Worm (Caenorhabditis elegans) whole organism, L1 larva: Measurements from ENCODE around the gene nhr-72.

Source experiments
- C04F5.9 ChIP-seq: sonication (generic microtip); optimal IDR thresholded peaks from 2 replicates; lab custom pipeline; 2016; ENCODE audit warnings: missing genetic modification characterization, missing compliant biosample characterization
- C34B4.2 ChIP-seq: sonication (generic microtip); optimal IDR thresholded peaks from 2 replicates; lab custom pipeline; 2017; ENCODE audit warnings: mild to moderate bottlenecking, missing genetic modification characterization, missing compliant biosample characterization
- Y116A8C.19 ChIP-seq: sonication (generic microtip); optimal IDR thresholded peaks from 2 replicates; lab custom pipeline; 2016; ENCODE audit warnings: missing compliant biosample characterization, missing genetic modification characterization, borderline replicate concordance
- aha-1 ChIP-seq: fragments of 150-350 bp; optimal IDR thresholded peaks from 2 replicates; lab custom pipeline; 2014; ENCODE audit warnings: missing biosample characterization, missing genetic modification characterization
- aly-2 ChIP-seq: fragments of 150-350 bp; optimal IDR thresholded peaks from 2 replicates; lab custom pipeline; 2014; ENCODE audit warnings: missing biosample characterization, missing genetic modification characterization
- ama-1 ChIP-seq: fragments of 150-350 bp; optimal IDR thresholded peaks from 2 replicates; lab custom pipeline; 2014
- blmp-1 ChIP-seq: fragments of 150-350 bp; optimal IDR thresholded peaks from 2 replicates; lab custom pipeline; 2014; ENCODE audit warnings: missing biosample characterization, missing genetic modification characterization
- ceh-63 ChIP-seq: fragments of 200-800 bp; sonication (Bioruptor generic); optimal IDR thresholded peaks from 2 replicates; lab custom pipeline; 2018; ENCODE audit warnings: mild to moderate bottlenecking, missing genetic modification characterization, missing compliant biosample characterization
- ceh-82 ChIP-seq, 3 experiments: fragments of 150-350 bp in 1 of 3; sonication (generic microtip) in 2 of 3; optimal IDR thresholded peaks; 2 replicates each; lab custom pipeline; 2014 to 2017; ENCODE audit warnings: missing biosample characterization in 3 of 3, missing genetic modification characterization in 3 of 3
- ceh-88 ChIP-seq: fragments of 200-800 bp; sonication (Bioruptor generic); IDR thresholded peaks from 2 replicates; pipeline ENCODE4 v1.3.6; 2022; ENCODE audit warnings: missing genetic modification characterization, missing compliant biosample characterization
- ces-1 ChIP-seq: fragments of 150-350 bp; optimal IDR thresholded peaks from 2 replicates; lab custom pipeline; 2014; ENCODE audit warnings: missing biosample characterization, missing genetic modification reagents, missing genetic modification characterization
- dpl-1 ChIP-seq, 3 experiments: fragments of 150-350 bp in 2 of 3; sonication (generic microtip) in 1 of 3; optimal IDR thresholded peaks; 2 replicates each; lab custom pipeline; 2014 to 2017; ENCODE audit warnings: missing biosample characterization in 3 of 3, missing genetic modification characterization in 3 of 3, missing genetic modification reagents in 3 of 3
- efl-1 ChIP-seq, 4 experiments: fragments of 150-350 bp; optimal IDR thresholded peaks in 3 of 4; peaks in 1 of 4; 1 replicate in 1 of 4; 2 replicates in 3 of 4; lab custom pipeline; 2014; ENCODE audit warnings: missing biosample characterization in 2 of 4, missing genetic modification characterization in 2 of 4, missing genetic modification reagents in 2 of 4
- fkh-10 ChIP-seq: sonication (generic microtip); optimal IDR thresholded peaks from 2 replicates; lab custom pipeline; 2017; ENCODE audit warnings: missing biosample characterization, missing genetic modification reagents, missing genetic modification characterization
- fos-1 ChIP-seq: fragments of 150-350 bp; optimal IDR thresholded peaks from 2 replicates; lab custom pipeline; 2014; ENCODE audit warnings: missing biosample characterization, missing genetic modification characterization
- hlh-17 ChIP-seq: fragments of 200-800 bp; sonication (Bioruptor generic); optimal IDR thresholded peaks from 2 replicates; lab custom pipeline; 2018; ENCODE audit warnings: missing genetic modification characterization, mild to moderate bottlenecking, missing compliant biosample characterization, moderate library complexity, borderline replicate concordance
- isw-1 ChIP-seq: fragments of 200-800 bp; sonication (Bioruptor generic); IDR thresholded peaks from 2 replicates; pipeline ENCODE4 v1.3.6; 2022; ENCODE audit warnings: missing genetic modification characterization, missing compliant biosample characterization
- jun-1 ChIP-seq: fragments of 150-350 bp; optimal IDR thresholded peaks from 2 replicates; lab custom pipeline; 2014; ENCODE audit warnings: missing biosample characterization, missing genetic modification reagents, missing genetic modification characterization
- lin-14 ChIP-seq: fragments of 200-800 bp; sonication (Bioruptor generic); optimal IDR thresholded peaks from 2 replicates; lab custom pipeline; 2018; ENCODE audit warnings: mild to moderate bottlenecking, missing genetic modification characterization, moderate library complexity, missing compliant biosample characterization
- lir-3 ChIP-seq: sonication (generic microtip); optimal IDR thresholded peaks from 2 replicates; lab custom pipeline; 2016; ENCODE audit warnings: mild to moderate bottlenecking, missing genetic modification characterization, moderate library complexity, missing compliant biosample characterization; ENCODE audit not compliant: poor library complexity
- mab-9 ChIP-seq: fragments of 200-800 bp; sonication (Bioruptor generic); IDR thresholded peaks from 2 replicates; pipeline ENCODE4 v1.3.6; 2022; ENCODE audit warnings: missing genetic modification reagents, missing genetic modification characterization, missing compliant biosample characterization
- mdl-1 ChIP-seq, 2 experiments: fragments of 150-350 bp; optimal IDR thresholded peaks; 2 replicates each; lab custom pipeline; 2014 to 2017; ENCODE audit warnings: missing biosample characterization in 2 of 2, missing genetic modification characterization in 2 of 2, inconsistent platforms in 1 of 2
- mef-2 ChIP-seq: fragments of 150-350 bp; optimal IDR thresholded peaks from 2 replicates; lab custom pipeline; 2014; ENCODE audit warnings: missing biosample characterization, missing genetic modification characterization
- nhr-237 ChIP-seq: fragments of 150-350 bp; optimal IDR thresholded peaks from 2 replicates; lab custom pipeline; 2014; ENCODE audit warnings: missing biosample characterization, missing genetic modification characterization
- nhr-47 ChIP-seq: sonication (generic microtip); optimal IDR thresholded peaks from 2 replicates; lab custom pipeline; 2016; ENCODE audit warnings: mild to moderate bottlenecking, missing genetic modification characterization, moderate library complexity, missing compliant biosample characterization
- nhr-76 ChIP-seq: sonication (generic microtip); optimal IDR thresholded peaks from 2 replicates; lab custom pipeline; 2017; ENCODE audit warnings: missing biosample characterization, missing genetic modification characterization
- nhr-84 ChIP-seq: sonication (generic microtip); optimal IDR thresholded peaks from 2 replicates; lab custom pipeline; 2017; ENCODE audit warnings: missing biosample characterization, missing genetic modification characterization
- pag-3 ChIP-seq: sonication (generic microtip); optimal IDR thresholded peaks from 2 replicates; lab custom pipeline; 2017; ENCODE audit warnings: missing genetic modification characterization, mild to moderate bottlenecking, missing compliant biosample characterization, antibody characterized with exemption, borderline replicate concordance; ENCODE audit not compliant: insufficient read depth
- pax-3 ChIP-seq: fragments of 200-800 bp; sonication (Bioruptor generic); optimal IDR thresholded peaks from 2 replicates; lab custom pipeline; 2018; ENCODE audit warnings: mild to moderate bottlenecking, missing genetic modification characterization, moderate library complexity, missing compliant biosample characterization
- rnt-1 ChIP-seq: sonication (generic microtip); optimal IDR thresholded peaks from 2 replicates; lab custom pipeline; 2016; ENCODE audit warnings: mild to moderate bottlenecking, missing genetic modification characterization, moderate library complexity, missing compliant biosample characterization
- skn-1 ChIP-seq: fragments of 150-350 bp; optimal IDR thresholded peaks from 2 replicates; lab custom pipeline; 2014; ENCODE audit warnings: missing biosample characterization, missing genetic modification characterization
- snpc-4 ChIP-seq: fragments of 150-350 bp; optimal IDR thresholded peaks from 2 replicates; lab custom pipeline; 2014; ENCODE audit warnings: missing biosample characterization, missing genetic modification characterization
- sox-4 ChIP-seq: sonication (generic microtip); optimal IDR thresholded peaks from 2 replicates; lab custom pipeline; 2016; ENCODE audit warnings: missing genetic modification characterization, missing compliant biosample characterization
- sptf-1 ChIP-seq: fragments of 150-350 bp; optimal IDR thresholded peaks from 2 replicates; lab custom pipeline; 2014; ENCODE audit warnings: missing biosample characterization, missing genetic modification characterization
- sup-37 ChIP-seq: fragments of 200-800 bp; sonication (Bioruptor generic); optimal IDR thresholded peaks from 2 replicates; lab custom pipeline; 2018; ENCODE audit warnings: mild to moderate bottlenecking, missing genetic modification characterization, missing compliant biosample characterization
- swsn-7 ChIP-seq: sonication (generic microtip); optimal IDR thresholded peaks from 2 replicates; lab custom pipeline; 2016; ENCODE audit warnings: missing genetic modification characterization, missing compliant biosample characterization
- unc-86 ChIP-seq: sonication (generic microtip); optimal IDR thresholded peaks from 2 replicates; lab custom pipeline; 2016; ENCODE audit warnings: missing genetic modification characterization, missing compliant biosample characterization
- zag-1 ChIP-seq: fragments of 150-350 bp; optimal IDR thresholded peaks from 2 replicates; lab custom pipeline; 2014; ENCODE audit warnings: missing biosample characterization, missing genetic modification characterization

Gene nhr-72

ce11 chrII:3896920-3897319 is 46.4 kb upstream of the nhr-72 start (continued):
- TF ChIP-seq efl-1 (optimal IDR thresholded peaks at IDR 0.05; lab: Kevin White, UChicago) (peak; percentile 56 to 62), efl-1 (GFP tag; optimal IDR thresholded peaks at IDR 0.05 in 1 of 2; lab: Kevin White, UChicago) (peak; percentile 32 to 49), aha-1 (tag; lab: Kevin White, UChicago) (no peak), skn-1 (tag; lab: Kevin White, UChicago) (peak; percentile 59), C34B4.2 (tag; lab: Kevin White, UChicago) (no peak), sptf-1 (no peak), pax-3 (no peak), ceh-63 (GFP tag; lab: Kevin White, UChicago) (no peak), fkh-10 (no peak), hlh-17 (no peak), sox-4 (tag; lab: Kevin White, UChicago) (no peak), dpl-1 (GFP tag; optimal IDR thresholded peaks at IDR 0.05; lab: Kevin White, UChicago) (peak; percentile 24 to 43 (median 31)), lir-3 (tag; lab: Kevin White, UChicago) (peak; percentile 58)

DNA sequence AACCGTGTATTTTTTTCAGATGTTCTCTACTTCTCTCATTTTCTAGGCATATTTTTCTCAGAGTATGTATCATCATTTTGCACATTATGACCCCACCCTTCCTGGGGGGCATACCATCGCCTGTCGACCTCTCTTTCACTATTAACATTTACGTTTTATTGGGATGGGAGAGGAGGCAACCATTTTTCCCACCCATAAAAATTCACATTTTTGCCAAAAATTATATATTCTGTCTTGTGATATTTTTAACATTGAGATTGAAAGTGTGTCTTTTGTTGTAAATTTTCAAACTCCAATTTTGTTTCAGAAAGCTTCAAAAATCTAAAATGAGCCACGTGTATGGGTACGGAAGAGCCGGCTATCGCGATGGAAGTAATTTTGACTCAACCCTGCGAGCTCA is 44.2 kb upstream of the nhr-72 start, which contains the start of gene F53C3.7:
F53C3.7 (plus strand) TSS at position 301 of the 400 bp plus-strand sequence.
- TF ChIP-seq lir-3 (tag; lab: Kevin White, UChicago) (no peak), ceh-82 (tag; optimal IDR thresholded peaks at IDR 0.05; lab: Kevin White, UChicago) (no peak), blmp-1 (no peak), Y116A8C.19 (tag; lab: Kevin White, UChicago) (no peak), fos-1 (tag; lab: Kevin White, UChicago) (no peak), aly-2 (tag; lab: Kevin White, UChicago) (no peak), mab-9 (GFP tag; lab: Robert Waterston, UW) (no peak), nhr-84 (tag; lab: Kevin White, UChicago) (no peak), sup-37 (GFP tag; lab: Kevin White, UChicago) (no peak), ceh-88 (GFP tag; lab: Robert Waterston, UW) (no peak), C04F5.9 (no peak)

- TF ChIP-seq dpl-1 (GFP tag; optimal IDR thresholded peaks at IDR 0.05; lab: Kevin White, UChicago) (no peak), lin-14 (GFP tag; lab: Kevin White, UChicago) (no peak), mef-2 (no peak), pag-3 (tag; lab: Kevin White, UChicago) (no peak), ceh-82 (tag; optimal IDR thresholded peaks at IDR 0.05; lab: Kevin White, UChicago) (no peak), efl-1 (optimal IDR thresholded peaks at IDR 0.05; lab: Kevin White, UChicago) (no peak), efl-1 (GFP tag; optimal IDR thresholded peaks at IDR 0.05 in 1 of 2; lab: Kevin White, UChicago) (no peak), jun-1 (no peak), sox-4 (tag; lab: Kevin White, UChicago) (no peak), unc-86 (no peak), rnt-1 (no peak)
Observed at ce11 chrII:3893911-3894310, 43.4 kb upstream of the nhr-72 start.

- TF ChIP-seq blmp-1 (no peak), swsn-7 (no peak), nhr-237 (tag; lab: Kevin White, UChicago) (no peak), ces-1 (GFP tag; lab: Kevin White, UChicago) (no peak), nhr-47 (no peak), dpl-1 (GFP tag; optimal IDR thresholded peaks at IDR 0.05; lab: Kevin White, UChicago) (no peak), zag-1 (tag; lab: Kevin White, UChicago) (no peak), sptf-1 (no peak), mdl-1 (tag; optimal IDR thresholded peaks at IDR 0.05; lab: Kevin White, UChicago) (no peak), ceh-63 (GFP tag; lab: Kevin White, UChicago) (no peak), unc-86 (no peak), ama-1 (lab: Kevin White, UChicago) (no peak), snpc-4 (tag; lab: Kevin White, UChicago) (no peak), fkh-10 (no peak), nhr-76 (tag; lab: Kevin White, UChicago) (no peak), isw-1 (no peak)
- TF ChIP-seq, all 84 proteins: peak for 0
Observed at ce11 chrII:3891124-3891523, 40.6 kb upstream of the nhr-72 start, which contains the start of gene F53C3.8. TSS of gene F53C3.8 (plus strand) at chrII:3891424.
